Fruit fly (Drosophila melanogaster) whole organism, embryonic: ENCODE data around the gene CG6470.
A peak's percentile ranks its signal among the peaks of the same experiment; 100 is the strongest.

Experiments used
- Abd-B ChIP-seq: fragments of 200-800 bp; sonication (Bioruptor generic); optimal IDR thresholded peaks from 2 replicates; lab custom pipeline; 2018; ENCODE audit warnings: missing biosample characterization, mild to moderate bottlenecking, missing genetic modification characterization, moderate library complexity
- B-H2 ChIP-seq: fragments of 200-800 bp; sonication (Bioruptor generic); optimal IDR thresholded peaks from 2 replicates; lab custom pipeline; 2018; ENCODE audit warnings: missing biosample characterization, mild to moderate bottlenecking, missing genetic modification characterization
- BEAF-32 ChIP-seq: fragments of 200-800 bp; sonication (Bioruptor generic); optimal IDR thresholded peaks from 3 replicates; lab custom pipeline; 2017; ENCODE audit warnings: missing biosample characterization, missing genetic modification characterization, mild to moderate bottlenecking, moderate library complexity, missing genetic modification reagents
- C15 ChIP-seq: fragments of 200-800 bp; sonication (Bioruptor generic); IDR thresholded peaks from 3 replicates; pipeline ENCODE4 v1.3.6; 2022; ENCODE audit warnings: missing biosample characterization, missing genetic modification characterization
- CG10565 ChIP-seq: fragments of 200-800 bp; sonication (Bioruptor generic); optimal IDR thresholded peaks from 3 replicates; lab custom pipeline; 2016; ENCODE audit warnings: missing biosample characterization, mild to moderate bottlenecking, missing genetic modification characterization
- CG11696 ChIP-seq: fragments of 200-800 bp; sonication (Bioruptor generic); IDR thresholded peaks from 2 replicates; pipeline ENCODE4 v1.3.6; 2022; ENCODE audit warnings: missing biosample characterization, missing genetic modification characterization
- CG11723 ChIP-seq: fragments of 200-800 bp; sonication (Bioruptor generic); optimal IDR thresholded peaks from 2 replicates; lab custom pipeline; 2017; ENCODE audit warnings: missing biosample characterization, mild to moderate bottlenecking, missing genetic modification characterization
- CG12155 ChIP-seq: fragments of 200-800 bp; sonication (Bioruptor generic); optimal IDR thresholded peaks from 3 replicates; lab custom pipeline; 2016; ENCODE audit warnings: missing biosample characterization, missing genetic modification characterization
- CG13296 ChIP-seq: fragments of 200-800 bp; sonication (Bioruptor generic); optimal IDR thresholded peaks from 3 replicates; lab custom pipeline; 2018; ENCODE audit warnings: missing biosample characterization, mild to moderate bottlenecking, missing genetic modification characterization
- CG14860 ChIP-seq: fragments of 200-800 bp; sonication (Bioruptor generic); IDR thresholded peaks from 3 replicates; pipeline ENCODE4 v1.3.6; 2022; ENCODE audit warnings: missing biosample characterization, missing genetic modification characterization; ENCODE audit not compliant: partially characterized antibody
- CG15514 ChIP-seq: fragments of 200-800 bp; sonication (Bioruptor generic); optimal IDR thresholded peaks from 3 replicates; lab custom pipeline; 2017; ENCODE audit warnings: missing biosample characterization, missing genetic modification characterization, mild to moderate bottlenecking, moderate library complexity, missing genetic modification reagents
- CG15601 ChIP-seq: fragments of 200-800 bp; sonication (Bioruptor generic); optimal IDR thresholded peaks from 3 replicates; lab custom pipeline; 2019; ENCODE audit warnings: missing biosample characterization, mild to moderate bottlenecking, missing genetic modification characterization, moderate library complexity
- CG1602 ChIP-seq: fragments of 200-800 bp; sonication (Bioruptor generic); optimal IDR thresholded peaks from 3 replicates; lab custom pipeline; 2016; ENCODE audit warnings: missing biosample characterization, missing genetic modification characterization
- CG17186 ChIP-seq: fragments of 200-800 bp; sonication (Bioruptor generic); optimal IDR thresholded peaks from 3 replicates; lab custom pipeline; 2017; ENCODE audit warnings: missing biosample characterization, missing genetic modification reagents, missing genetic modification characterization
- CG18011 ChIP-seq: fragments of 200-800 bp; sonication (Bioruptor generic); optimal IDR thresholded peaks from 2 replicates; lab custom pipeline; 2017; ENCODE audit warnings: missing biosample characterization, missing genetic modification characterization, mild to moderate bottlenecking, moderate library complexity, missing genotype
- CG2116 ChIP-seq: fragments of 200-800 bp; sonication (Bioruptor generic); optimal IDR thresholded peaks from 3 replicates; lab custom pipeline; 2018; ENCODE audit warnings: missing biosample characterization, mild to moderate bottlenecking, missing genetic modification characterization
- CG2120 ChIP-seq: fragments of 200-800 bp; sonication (Bioruptor generic); optimal IDR thresholded peaks from 3 replicates; lab custom pipeline; 2016; ENCODE audit warnings: missing biosample characterization, missing genetic modification characterization
- CG31441 ChIP-seq: fragments of 200-800 bp; sonication (Bioruptor generic); IDR thresholded peaks from 2 replicates; pipeline ENCODE4 v1.3.6; 2022; ENCODE audit warnings: missing biosample characterization, missing genetic modification characterization
- CG3163 ChIP-seq: fragments of 200-800 bp; sonication (Bioruptor generic); optimal IDR thresholded peaks from 3 replicates; lab custom pipeline; 2016; ENCODE audit warnings: missing biosample characterization, missing genetic modification characterization
- CG4424 ChIP-seq: fragments of 200-800 bp; sonication (Bioruptor generic); optimal IDR thresholded peaks from 3 replicates; lab custom pipeline; 2016; ENCODE audit warnings: missing biosample characterization, missing genetic modification characterization
- CG4820 ChIP-seq: fragments of 200-800 bp; sonication (Bioruptor generic); optimal IDR thresholded peaks from 3 replicates; lab custom pipeline; 2016; ENCODE audit warnings: missing biosample characterization, missing genetic modification characterization
- CG4854 ChIP-seq: fragments of 200-800 bp; sonication (Bioruptor generic); optimal IDR thresholded peaks from 2 replicates; lab custom pipeline; 2016; ENCODE audit warnings: missing biosample characterization, missing genetic modification characterization, inconsistent platforms
- CG5180 ChIP-seq: fragments of 200-800 bp; sonication (Bioruptor generic); optimal IDR thresholded peaks from 3 replicates; lab custom pipeline; 2017; ENCODE audit warnings: missing biosample characterization, missing genetic modification characterization, mild to moderate bottlenecking, moderate library complexity, missing genetic modification reagents
- CG6654 ChIP-seq: fragments of 200-800 bp; sonication (Bioruptor generic); optimal IDR thresholded peaks from 2 replicates; lab custom pipeline; 2017; ENCODE audit warnings: missing biosample characterization, mild to moderate bottlenecking, missing genetic modification characterization
- CG6765 ChIP-seq: fragments of 200-800 bp; sonication (Bioruptor generic); optimal IDR thresholded peaks from 3 replicates; lab custom pipeline; 2017; ENCODE audit warnings: missing biosample characterization, mild to moderate bottlenecking, missing genetic modification characterization
- CG8089 ChIP-seq: fragments of 200-800 bp; sonication (Bioruptor generic); optimal IDR thresholded peaks from 3 replicates; lab custom pipeline; 2016; ENCODE audit warnings: missing biosample characterization, missing genetic modification characterization
- D19B ChIP-seq: fragments of 200-800 bp; sonication (Bioruptor generic); optimal IDR thresholded peaks from 2 replicates; lab custom pipeline; 2017; ENCODE audit warnings: missing biosample characterization, mild to moderate bottlenecking, missing genetic modification characterization
- Dek ChIP-seq: fragments of 200-800 bp; sonication (Bioruptor generic); optimal IDR thresholded peaks from 3 replicates; lab custom pipeline; 2019; ENCODE audit warnings: missing biosample characterization, mild to moderate bottlenecking, missing genetic modification characterization, moderate library complexity
- E2f1 ChIP-seq: fragments of 200-800 bp; sonication (Bioruptor generic); IDR thresholded peaks from 2 replicates; pipeline ENCODE4 v1.3.6; 2022; ENCODE audit warnings: missing biosample characterization, missing genetic modification characterization
- Lhr ChIP-seq: fragments of 200-800 bp; sonication (Bioruptor generic); optimal IDR thresholded peaks from 3 replicates; lab custom pipeline; 2017; ENCODE audit warnings: mild to moderate bottlenecking, missing biosample characterization, missing genetic modification reagents, missing genetic modification characterization
- NC2β ChIP-seq: fragments of 200-800 bp; sonication (Bioruptor generic); optimal IDR thresholded peaks from 2 replicates; lab custom pipeline; 2016; ENCODE audit warnings: missing biosample characterization, missing genetic modification characterization
- Opbp ChIP-seq: fragments of 200-800 bp; sonication (Bioruptor generic); IDR thresholded peaks from 3 replicates; pipeline ENCODE4 v1.3.6; 2022; ENCODE audit warnings: missing biosample characterization, missing genetic modification characterization; ENCODE audit not compliant: partially characterized antibody
- Trl ChIP-seq, 3 experiments: fragments of >200 bp in 2 of 3; fragments of 200-800 bp in 1 of 3; sonication (Bioruptor generic) in 1 of 3; optimal IDR thresholded peaks; 2 replicates in 1 of 3; 3 replicates in 2 of 3; lab custom pipeline; 2016 to 2017; ENCODE audit warnings: missing biosample characterization in 1 of 3, missing genetic modification characterization in 1 of 3
- bab2 ChIP-seq: fragments of 200-800 bp; sonication (Bioruptor generic); optimal IDR thresholded peaks from 2 replicates; lab custom pipeline; 2016; ENCODE audit warnings: missing biosample characterization, missing genetic modification characterization
- bbx ChIP-seq: fragments of 200-800 bp; sonication (Bioruptor generic); IDR thresholded peaks from 2 replicates; pipeline ENCODE4 v1.3.6; 2022; ENCODE audit warnings: missing biosample characterization, missing genetic modification characterization; ENCODE audit not compliant: partially characterized antibody
- bigmax ChIP-seq: fragments of 200-800 bp; sonication (Bioruptor generic); optimal IDR thresholded peaks from 2 replicates; lab custom pipeline; 2018; ENCODE audit warnings: missing biosample characterization, mild to moderate bottlenecking, missing genetic modification characterization
- chm ChIP-seq: fragments of 200-800 bp; sonication (Bioruptor generic); IDR thresholded peaks from 2 replicates; pipeline ENCODE4 v1.3.6; 2022; ENCODE audit warnings: missing biosample characterization, missing genetic modification characterization
- dmrt11E ChIP-seq: fragments of 200-800 bp; sonication (Bioruptor generic); optimal IDR thresholded peaks from 3 replicates; lab custom pipeline; 2018; ENCODE audit warnings: missing biosample characterization, mild to moderate bottlenecking, missing genetic modification characterization, moderate library complexity
- grau ChIP-seq: fragments of 200-800 bp; optimal IDR thresholded peaks from 3 replicates; lab custom pipeline; 2019; ENCODE audit warnings: missing biosample characterization, mild to moderate bottlenecking, missing genetic modification characterization, moderate library complexity
- jumu ChIP-seq: fragments of 200-800 bp; sonication (Bioruptor generic); optimal IDR thresholded peaks from 3 replicates; lab custom pipeline; 2016; ENCODE audit warnings: missing biosample characterization, missing genetic modification characterization
- lola ChIP-seq, 3 experiments: fragments of >200 bp in 2 of 3; fragments of 200-800 bp in 1 of 3; sonication (Bioruptor generic) in 1 of 3; optimal IDR thresholded peaks; 2 replicates each; lab custom pipeline; 2017 to 2019; ENCODE audit warnings: missing biosample characterization in 3 of 3, missing genetic modification characterization in 3 of 3, mild to moderate bottlenecking in 1 of 3, moderate library complexity in 1 of 3
- nom ChIP-seq: fragments of 200-800 bp; sonication (Bioruptor generic); optimal IDR thresholded peaks from 2 replicates; lab custom pipeline; 2017; ENCODE audit warnings: missing biosample characterization, missing genetic modification characterization, mild to moderate bottlenecking, moderate library complexity, missing genetic modification reagents
- otp ChIP-seq: fragments of 200-800 bp; sonication (Bioruptor generic); IDR thresholded peaks from 3 replicates; pipeline ENCODE4, ENCODE4 v1.3.6; 2022; ENCODE audit warnings: missing biosample characterization, missing genetic modification characterization
- pb ChIP-seq: fragments of 200-800 bp; sonication (Bioruptor generic); optimal IDR thresholded peaks from 3 replicates; lab custom pipeline; 2016; ENCODE audit warnings: missing biosample characterization, missing genetic modification characterization
- sens ChIP-seq: fragments of 200-800 bp; sonication (Bioruptor generic); peaks from one replicate; lab custom pipeline; 2016; ENCODE audit warnings: missing biosample characterization, missing genetic modification characterization
- stwl ChIP-seq: fragments of 200-800 bp; sonication (Bioruptor generic); optimal IDR thresholded peaks from 3 replicates; lab custom pipeline; 2018; ENCODE audit warnings: missing biosample characterization, mild to moderate bottlenecking, missing genetic modification characterization, moderate library complexity
- trh ChIP-seq: fragments of 200-800 bp; sonication (Bioruptor generic); optimal IDR thresholded peaks from 2 replicates; lab custom pipeline; 2016; ENCODE audit warnings: missing biosample characterization, missing genetic modification characterization
- z ChIP-seq: fragments of 200-800 bp; sonication (Bioruptor generic); IDR thresholded peaks from 3 replicates; pipeline ENCODE4 v1.3.6; 2022; ENCODE audit warnings: missing biosample characterization, missing genetic modification characterization
- zen2 ChIP-seq: fragments of 200-800 bp; sonication (Bioruptor generic); IDR thresholded peaks from 3 replicates; pipeline ENCODE4 v1.3.6; 2022; ENCODE audit warnings: missing biosample characterization, missing genetic modification characterization; ENCODE audit not compliant: partially characterized antibody

CG6470 gene

DNA sequence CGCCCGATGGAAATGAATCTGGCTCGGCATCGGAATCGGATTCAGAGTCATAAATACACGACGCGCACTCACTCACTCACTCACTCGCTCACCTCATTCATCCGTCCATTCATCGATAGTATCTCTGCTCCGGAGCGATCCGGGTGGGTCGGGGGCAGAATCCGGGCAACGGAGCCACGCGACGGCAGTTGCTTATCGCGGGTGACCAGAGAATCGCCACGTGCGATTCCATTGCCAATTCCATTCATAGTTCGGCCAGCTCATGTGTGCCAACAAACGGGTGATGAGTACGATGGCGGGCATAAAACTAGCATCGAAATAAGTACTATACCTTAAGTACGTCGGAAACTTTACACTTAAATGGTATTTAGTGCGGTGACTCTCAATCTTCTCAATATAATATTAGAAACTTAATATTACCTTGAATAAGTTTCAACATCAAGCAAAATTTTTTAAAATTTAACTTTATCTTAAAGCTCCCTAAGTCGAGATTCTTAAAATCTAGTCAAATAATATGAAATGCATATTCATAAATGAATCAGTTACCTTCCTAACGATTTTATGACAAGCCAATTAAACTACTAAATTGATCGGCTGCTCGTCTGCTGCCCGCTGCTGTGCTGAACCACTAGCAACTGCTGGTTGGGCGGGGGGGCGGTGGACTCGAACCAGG, 10.1 kb upstream of the CG6470 start (continued):
- TF ChIP-seq jumu (GFP tag; lab: Kevin White, UChicago) (no peak), stwl (tag; lab: Kevin White, UChicago) (no peak), CG15601 (tag; lab: Kevin White, UChicago) (peak; percentile 22), CG13296 (GFP tag; lab: Kevin White, UChicago) (peak; percentile 32), bigmax (GFP tag; lab: Kevin White, UChicago) (no peak), CG18011 (GFP tag; lab: Kevin White, UChicago) (no peak), CG15514 (GFP tag; lab: Kevin White, UChicago) (no peak), Opbp (no peak), CG6654 (GFP tag; lab: Kevin White, UChicago) (peak; percentile 5), CG12155 (GFP tag; lab: Kevin White, UChicago) (no peak), lola (GFP tag; optimal IDR thresholded peaks at IDR 0.05; lab: Kevin White, UChicago) (peak in 1 of 3 experiments; percentile 74), pb (no peak), CG1602 (GFP tag; lab: Kevin White, UChicago) (no peak), chm (GFP tag; lab: Robert Waterston, UW) (no peak), CG10565 (GFP tag; lab: Kevin White, UChicago) (no peak), trh (GFP tag; lab: Kevin White, UChicago) (no peak), zen2 (no peak), CG2116 (GFP tag; lab: Kevin White, UChicago) (peak; percentile 14), sens (GFP tag; lab: Kevin White, UChicago) (peak; percentile 84), Trl (optimal IDR thresholded peaks at IDR 0.05; lab: Kevin White, UChicago) (no peak), Trl (GFP tag; optimal IDR thresholded peaks at IDR 0.05; lab: Kevin White, UChicago) (no peak), CG8089 (no peak), Abd-B (GFP tag; lab: Kevin White, UChicago) (peak; percentile 14), Dek (tag; lab: Kevin White, UChicago) (no peak), CG4424 (GFP tag; lab: Kevin White, UChicago) (peak; percentile 66), CG14860 (GFP tag; lab: Robert Waterston, UW) (no peak), NC2β (no peak), bbx (GFP tag; lab: Robert Waterston, UW) (no peak), D19B (GFP tag; lab: Kevin White, UChicago) (no peak), CG6765 (GFP tag; lab: Kevin White, UChicago) (no peak), CG5180 (GFP tag; lab: Kevin White, UChicago) (peak; percentile 17), CG31441 (GFP tag; lab: Robert Waterston, UW) (peak; percentile 62), E2f1 (0 out of 2 replicates have a peak, but pooled peaks have one; percentile 9), z (GFP tag; lab: Robert Waterston, UW) (peak; percentile 45; the same call in 1 of the 3 replicates), CG11696 (peak; percentile 76), CG2120 (GFP tag; lab: Kevin White, UChicago) (no peak), C15 (GFP tag; lab: Robert Waterston, UW) (no peak), BEAF-32 (no peak), B-H2 (no peak), dmrt11E (tag; lab: Kevin White, UChicago) (peak; percentile 68), CG3163 (no peak), CG4854 (GFP tag; lab: Kevin White, UChicago) (no peak), grau (tag; lab: Kevin White, UChicago) (peak; percentile 47), nom (GFP tag; lab: Kevin White, UChicago) (no peak), CG4820 (GFP tag; lab: Kevin White, UChicago) (peak; percentile 43), CG17186 (no peak), otp (no peak), CG11723 (GFP tag; lab: Kevin White, UChicago) (no peak), Lhr (GFP tag; lab: Kevin White, UChicago) (no peak), bab2 (no peak)
